Fruit fly (Drosophila melanogaster) whole organism, embryonic: ENCODE results near the gene CG13074.
A peak's percentile ranks its signal among the peaks of the same experiment; 100 is the strongest.

ENCODE experiments used
- BEAF-32 ChIP-seq: fragments of 200-800 bp; sonication (Bioruptor generic); optimal IDR thresholded peaks from 3 replicates; lab custom pipeline; 2017; ENCODE audit warnings: missing biosample characterization, missing genetic modification characterization, mild to moderate bottlenecking, moderate library complexity, missing genetic modification reagents
- CG11398 ChIP-seq: fragments of 200-800 bp; sonication (Bioruptor generic); optimal IDR thresholded peaks from 2 replicates; lab custom pipeline; 2016; ENCODE audit warnings: missing biosample characterization, missing genetic modification characterization
- CG13287 ChIP-seq: fragments of 200-800 bp; sonication (Bioruptor generic); IDR thresholded peaks from 2 replicates; pipeline ENCODE4 v1.3.6; 2022; ENCODE audit warnings: missing biosample characterization, missing genetic modification characterization; ENCODE audit not compliant: partially characterized antibody
- CG13894 ChIP-seq: fragments of 200-800 bp; sonication (Bioruptor generic); optimal IDR thresholded peaks from 3 replicates; lab custom pipeline; 2018; ENCODE audit warnings: missing biosample characterization, mild to moderate bottlenecking, missing genetic modification characterization, moderate library complexity
- CG17829 ChIP-seq: fragments of 200-800 bp; optimal IDR thresholded peaks from 2 replicates; lab custom pipeline; 2019; ENCODE audit warnings: missing biosample characterization, mild to moderate bottlenecking, missing genetic modification characterization, moderate library complexity
- CG2116 ChIP-seq: fragments of 200-800 bp; sonication (Bioruptor generic); optimal IDR thresholded peaks from 3 replicates; lab custom pipeline; 2018; ENCODE audit warnings: missing biosample characterization, mild to moderate bottlenecking, missing genetic modification characterization
- CG30403 ChIP-seq: fragments of 200-800 bp; sonication (Bioruptor generic); optimal IDR thresholded peaks from 3 replicates; lab custom pipeline; 2016; ENCODE audit warnings: missing biosample characterization, missing genetic modification characterization
- CG33557 ChIP-seq: fragments of 200-800 bp; sonication (Bioruptor generic); optimal IDR thresholded peaks from 2 replicates; lab custom pipeline; 2019; ENCODE audit warnings: missing biosample characterization, mild to moderate bottlenecking, missing genetic modification characterization, moderate library complexity
- CG34376 ChIP-seq: fragments of 200-800 bp; sonication (Bioruptor generic); optimal IDR thresholded peaks from 2 replicates; lab custom pipeline; 2018; ENCODE audit warnings: missing biosample characterization, mild to moderate bottlenecking, missing genetic modification characterization
- CG4617 ChIP-seq: fragments of 200-800 bp; sonication (Bioruptor generic); optimal IDR thresholded peaks from 3 replicates; lab custom pipeline; 2016; ENCODE audit warnings: missing biosample characterization, missing genetic modification characterization, borderline replicate concordance
- CG7271 ChIP-seq: fragments of 200-800 bp; sonication (Bioruptor generic); optimal IDR thresholded peaks from 2 replicates; lab custom pipeline; 2018; ENCODE audit warnings: missing biosample characterization, mild to moderate bottlenecking, missing genetic modification characterization, moderate library complexity
- CG7987 ChIP-seq: fragments of 200-800 bp; sonication (Bioruptor generic); optimal IDR thresholded peaks from 2 replicates; lab custom pipeline; 2018; ENCODE audit warnings: missing biosample characterization, mild to moderate bottlenecking, missing genetic modification characterization, moderate library complexity
- CG9797 ChIP-seq: fragments of 200-800 bp; sonication (Bioruptor generic); optimal IDR thresholded peaks from 3 replicates; lab custom pipeline; 2018; ENCODE audit warnings: missing biosample characterization, mild to moderate bottlenecking, missing genetic modification characterization
- CoRest ChIP-seq: fragments of 200-800 bp; sonication (Bioruptor generic); optimal IDR thresholded peaks from 3 replicates; lab custom pipeline; 2018; ENCODE audit warnings: missing biosample characterization, mild to moderate bottlenecking, missing genetic modification characterization, moderate library complexity
- Dref ChIP-seq: fragments of 200-800 bp; sonication (Bioruptor generic); IDR thresholded peaks from 2 replicates; pipeline ENCODE4 v1.3.6; 2022; ENCODE audit warnings: missing biosample characterization, missing genetic modification characterization
- E2f2 ChIP-seq: fragments of 200-800 bp; sonication (Bioruptor generic); IDR thresholded peaks from 2 replicates; pipeline ENCODE4 v1.3.6; 2022; ENCODE audit warnings: missing biosample characterization, missing genetic modification characterization
- Ets97D ChIP-seq: fragments of 200-800 bp; sonication (Bioruptor generic); optimal IDR thresholded peaks from 3 replicates; lab custom pipeline; 2016; ENCODE audit warnings: missing biosample characterization, missing genetic modification characterization
- Fer1 ChIP-seq: fragments of 200-800 bp; sonication (Bioruptor generic); optimal IDR thresholded peaks from 2 replicates; lab custom pipeline; 2017; ENCODE audit warnings: missing biosample characterization, mild to moderate bottlenecking, missing genetic modification characterization
- HLH54F ChIP-seq: fragments of 200-800 bp; sonication (Bioruptor generic); optimal IDR thresholded peaks from 3 replicates; lab custom pipeline; 2016; ENCODE audit warnings: missing biosample characterization, missing genetic modification characterization
- Lhr ChIP-seq: fragments of 200-800 bp; sonication (Bioruptor generic); optimal IDR thresholded peaks from 3 replicates; lab custom pipeline; 2017; ENCODE audit warnings: mild to moderate bottlenecking, missing biosample characterization, missing genetic modification reagents, missing genetic modification characterization
- MBD-R2 ChIP-seq: fragments of 200-800 bp; sonication (Bioruptor generic); IDR thresholded peaks from 2 replicates; pipeline ENCODE4 v1.3.6; 2022; ENCODE audit warnings: missing biosample characterization, missing genetic modification characterization
- Myb ChIP-seq: fragments of 200-800 bp; sonication (Bioruptor generic); optimal IDR thresholded peaks from 2 replicates; lab custom pipeline; 2016; ENCODE audit warnings: missing biosample characterization, missing genetic modification characterization
- NC2β ChIP-seq: fragments of 200-800 bp; sonication (Bioruptor generic); optimal IDR thresholded peaks from 2 replicates; lab custom pipeline; 2016; ENCODE audit warnings: missing biosample characterization, missing genetic modification characterization
- NFAT ChIP-seq: fragments of 200-800 bp; sonication (Bioruptor generic); IDR thresholded peaks from 2 replicates; pipeline ENCODE4 v1.3.6; 2022; ENCODE audit warnings: missing biosample characterization, missing genetic modification characterization
- Sry-δ ChIP-seq: fragments of 200-800 bp; sonication (Bioruptor generic); optimal IDR thresholded peaks from 2 replicates; lab custom pipeline; 2016; ENCODE audit warnings: missing biosample characterization, missing genetic modification characterization
- Stat92E ChIP-seq, 3 experiments: fragments of >200 bp in 2 of 3; fragments of 200-800 bp in 1 of 3; sonication (Bioruptor generic) in 1 of 3; optimal IDR thresholded peaks; 2 replicates each; lab custom pipeline; 2017 to 2019; ENCODE audit warnings: missing biosample characterization in 3 of 3, missing genetic modification characterization in 3 of 3, mild to moderate bottlenecking in 1 of 3, moderate library complexity in 1 of 3
- YL-1 ChIP-seq: fragments of 200-800 bp; sonication (Bioruptor generic); optimal IDR thresholded peaks from 3 replicates; lab custom pipeline; 2017; ENCODE audit warnings: missing biosample characterization, mild to moderate bottlenecking, missing genetic modification characterization
- al ChIP-seq: fragments of 200-800 bp; sonication (Bioruptor generic); IDR thresholded peaks from 2 replicates; pipeline ENCODE4 v1.3.6; 2022; ENCODE audit warnings: missing biosample characterization, missing genetic modification characterization
- bsh ChIP-seq, 2 experiments: fragments of 200-800 bp; sonication (Bioruptor generic); optimal IDR thresholded peaks; 2 replicates each; lab custom pipeline; 2017 to 2018; ENCODE audit warnings: mild to moderate bottlenecking in 2 of 2, missing biosample characterization in 2 of 2, missing genetic modification characterization in 2 of 2, moderate library complexity in 1 of 2
- crol ChIP-seq: fragments of 200-800 bp; sonication (Bioruptor generic); IDR thresholded peaks from 2 replicates; pipeline ENCODE4 v1.3.6; 2022; ENCODE audit warnings: missing biosample characterization, missing genetic modification characterization
- fu2 ChIP-seq: fragments of 200-800 bp; sonication (Bioruptor generic); optimal IDR thresholded peaks from 2 replicates; lab custom pipeline; 2016; ENCODE audit warnings: missing biosample characterization, missing genetic modification characterization
- gcm ChIP-seq: fragments of 200-800 bp; sonication (Bioruptor generic); optimal IDR thresholded peaks from 2 replicates; lab custom pipeline; 2019; ENCODE audit warnings: missing biosample characterization, mild to moderate bottlenecking, missing genetic modification characterization, moderate library complexity
- gem ChIP-seq: fragments of 200-800 bp; sonication (Bioruptor generic); optimal IDR thresholded peaks from 2 replicates; lab custom pipeline; 2019; ENCODE audit warnings: missing biosample characterization, mild to moderate bottlenecking, missing genetic modification characterization, moderate library complexity
- gfzf ChIP-seq: fragments of 200-800 bp; sonication (Bioruptor generic); optimal IDR thresholded peaks from 2 replicates; lab custom pipeline; 2016; ENCODE audit warnings: missing biosample characterization, mild to moderate bottlenecking, missing genetic modification characterization, moderate library complexity
- hkb ChIP-seq, 2 experiments: fragments of 200-800 bp in 1 of 2; fragments of >200 bp in 1 of 2; sonication (Bioruptor generic) in 1 of 2; IDR thresholded peaks in 1 of 2; optimal IDR thresholded peaks in 1 of 2; 2 replicates each; pipeline versions ENCODE4 v1.3.6 to Lab custom; 2017 to 2022; ENCODE audit warnings: missing biosample characterization in 1 of 2, missing genetic modification characterization in 1 of 2
- knrl ChIP-seq: fragments of 200-800 bp; sonication (Bioruptor generic); IDR thresholded peaks from 3 replicates; pipeline ENCODE4 v1.3.6; 2022; ENCODE audit warnings: missing biosample characterization, missing genetic modification characterization; ENCODE audit not compliant: partially characterized antibody
- lola ChIP-seq, 3 experiments: fragments of >200 bp in 2 of 3; fragments of 200-800 bp in 1 of 3; sonication (Bioruptor generic) in 1 of 3; optimal IDR thresholded peaks; 2 replicates each; lab custom pipeline; 2017 to 2019; ENCODE audit warnings: missing biosample characterization in 3 of 3, missing genetic modification characterization in 3 of 3, mild to moderate bottlenecking in 1 of 3, moderate library complexity in 1 of 3
- mld ChIP-seq: fragments of 200-800 bp; sonication (Bioruptor generic); IDR thresholded peaks from 3 replicates; pipeline ENCODE4 v1.3.6; 2022; ENCODE audit warnings: missing biosample characterization, missing genetic modification characterization; ENCODE audit not compliant: partially characterized antibody
- nmo ChIP-seq: fragments of 200-800 bp; sonication (Bioruptor generic); optimal IDR thresholded peaks from 2 replicates; lab custom pipeline; 2018; ENCODE audit warnings: missing biosample characterization, mild to moderate bottlenecking, missing genetic modification characterization, moderate library complexity
- phol ChIP-seq: fragments of 200-800 bp; sonication (Bioruptor generic); optimal IDR thresholded peaks from 3 replicates; lab custom pipeline; 2018; ENCODE audit warnings: missing biosample characterization, mild to moderate bottlenecking, missing genetic modification characterization, moderate library complexity
- pros ChIP-seq: fragments of 200-800 bp; sonication (Bioruptor generic); optimal IDR thresholded peaks from 3 replicates; lab custom pipeline; 2019; ENCODE audit warnings: missing biosample characterization, mild to moderate bottlenecking, missing genetic modification characterization, moderate library complexity
- pzg ChIP-seq: fragments of 200-800 bp; sonication (Bioruptor generic); optimal IDR thresholded peaks from 3 replicates; lab custom pipeline; 2018; ENCODE audit warnings: missing biosample characterization, mild to moderate bottlenecking, missing genetic modification characterization, moderate library complexity
- trem ChIP-seq: fragments of 200-800 bp; optimal IDR thresholded peaks from 3 replicates; lab custom pipeline; 2019; ENCODE audit warnings: missing biosample characterization, mild to moderate bottlenecking, missing genetic modification characterization, moderate library complexity
- unc-4 ChIP-seq: fragments of 200-800 bp; sonication (Bioruptor generic); IDR thresholded peaks from 2 replicates; pipeline ENCODE4 v1.3.6; 2022; ENCODE audit warnings: missing biosample characterization, missing genetic modification characterization; ENCODE audit not compliant: partially characterized antibody
- vvl ChIP-seq: fragments of 200-800 bp; sonication (Bioruptor generic); IDR thresholded peaks from 2 replicates; pipeline ENCODE4 v1.3.6; 2022; ENCODE audit warnings: missing biosample characterization, missing genetic modification characterization
- wek ChIP-seq: fragments of 200-800 bp; sonication (Bioruptor generic); optimal IDR thresholded peaks from 3 replicates; lab custom pipeline; 2018; ENCODE audit warnings: missing biosample characterization, mild to moderate bottlenecking, missing genetic modification characterization, moderate library complexity

CG13074 gene

DNA sequence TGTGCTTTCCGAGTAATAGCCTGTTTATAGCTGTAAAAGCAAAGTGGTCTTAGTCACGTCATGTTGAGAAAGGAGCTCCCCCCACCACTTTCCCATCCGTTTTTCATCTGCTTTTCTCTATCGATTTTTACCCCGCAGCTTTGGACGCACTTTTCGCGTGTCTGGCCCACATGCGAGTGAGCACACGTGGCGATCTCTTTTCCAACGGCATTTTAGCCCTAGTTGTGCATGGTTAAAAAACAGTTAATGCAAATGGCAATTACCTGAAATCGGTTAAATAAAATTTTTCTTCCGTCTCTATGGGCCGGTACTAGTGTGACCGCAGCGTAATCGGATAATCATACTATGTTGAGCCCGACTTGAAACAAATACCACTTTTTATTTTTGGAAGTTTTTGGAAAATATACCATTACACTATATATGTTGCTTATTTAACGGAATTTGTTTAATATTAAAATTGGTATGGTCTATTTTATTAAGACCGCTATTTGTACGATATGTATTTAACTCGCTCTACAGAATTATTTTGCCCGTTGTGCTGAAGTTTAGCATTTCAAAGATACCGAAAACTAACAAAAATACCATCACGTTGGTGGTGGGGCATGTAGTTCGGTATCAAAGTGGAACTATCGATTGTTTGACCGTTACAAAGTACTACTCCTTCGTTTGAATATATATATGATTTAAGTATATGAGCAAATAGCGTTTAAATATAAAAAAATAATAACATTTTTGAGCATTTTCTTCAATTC, 15.0 kb upstream of the CG13074 start, which contains the start of gene Zn72D (continued):
- TF ChIP-seq Lhr (GFP tag; lab: Kevin White, UChicago) (peak; percentile 6), CG33557 (GFP tag; lab: Kevin White, UChicago) (no peak), Myb (GFP tag; lab: Kevin White, UChicago) (peak; percentile 77), nmo (no peak), YL-1 (peak; percentile 75), Ets97D (GFP tag; lab: Kevin White, UChicago) (peak; percentile 21), MBD-R2 (GFP tag; lab: Robert Waterston, UW) (peak; percentile 84), CG9797 (GFP tag; lab: Kevin White, UChicago) (peak; percentile 60), CG17829 (no peak), CG7987 (GFP tag; lab: Kevin White, UChicago) (no peak), E2f2 (0 out of 2 replicates have a peak, but pooled peaks have one; percentile 18), HLH54F (no peak), crol (0 out of 2 replicates have a peak, but pooled peaks have one; percentile 7), NC2β (GFP tag; lab: Kevin White, UChicago) (no peak), Fer1 (GFP tag; lab: Kevin White, UChicago) (peak; percentile 15), CG34376 (GFP tag; lab: Kevin White, UChicago) (peak; percentile 1), CG30403 (GFP tag; lab: Kevin White, UChicago) (no peak), lola (GFP tag; optimal IDR thresholded peaks at IDR 0.05; lab: Kevin White, UChicago) (no peak), hkb (optimal IDR thresholded peaks at IDR 0.05; lab: Kevin White, UChicago) (no peak), hkb (GFP tag; IDR thresholded peaks at IDR 0.05; lab: Robert Waterston, UW) (no peak; the same call in 1 of the 2 replicates), al (no peak), gcm (GFP tag; lab: Kevin White, UChicago) (no peak), pros (GFP tag; lab: Kevin White, UChicago) (no peak), BEAF-32 (GFP tag; lab: Kevin White, UChicago) (peak; percentile 69), fu2 (GFP tag; lab: Kevin White, UChicago) (no peak), gfzf (GFP tag; lab: Kevin White, UChicago) (peak; percentile 70), unc-4 (peak; percentile 36; the same call in 1 of the 2 replicates), CG4617 (GFP tag; lab: Kevin White, UChicago) (peak; percentile 64), gem (no peak), CG2116 (GFP tag; lab: Kevin White, UChicago) (peak; percentile 26), CG13894 (tag; lab: Kevin White, UChicago) (no peak), wek (no peak), trem (tag; lab: Kevin White, UChicago) (peak; percentile 25), knrl (GFP tag; lab: Robert Waterston, UW) (peak; percentile 29; the same call in 1 of the 3 replicates), Stat92E (GFP tag; optimal IDR thresholded peaks at IDR 0.05; lab: Kevin White, UChicago) (peak in 1 of 3 experiments; percentile 11), NFAT (GFP tag; lab: Robert Waterston, UW) (no peak), CG13287 (GFP tag; lab: Robert Waterston, UW) (peak; percentile 46), bsh (GFP tag; optimal IDR thresholded peaks at IDR 0.05; lab: Kevin White, UChicago) (peak in 1 of 2 experiments; percentile 31), Dref (GFP tag; lab: Robert Waterston, UW) (peak; percentile 49), mld (GFP tag; lab: Robert Waterston, UW) (0 out of 3 replicates have a peak, but pooled peaks have one; percentile 7), CoRest (tag; lab: Kevin White, UChicago) (peak; percentile 13), vvl (GFP tag; lab: Robert Waterston, UW) (0 out of 2 replicates have a peak, but pooled peaks have one; percentile 38), CG11398 (GFP tag; lab: Kevin White, UChicago) (no peak), pzg (GFP tag; lab: Kevin White, UChicago) (peak; percentile 53), CG7271 (tag; lab: Kevin White, UChicago) (peak; percentile 22), Sry-δ (GFP tag; lab: Kevin White, UChicago) (peak; percentile 72), phol (tag; lab: Kevin White, UChicago) (peak; percentile 1)
